Fruit fly (Drosophila melanogaster): ENCODE results near the gene CG31140.

Gene CG31140

dm6 chr3R:23939921-23940839, 22.8 kb upstream of the CG31140 start (continued):
- TF ChIP-seq Jarid2 (GFP tag; optimal IDR thresholded peaks at IDR 0.05) = peak; percentile 66
- TF ChIP-seq CG8765 (GFP tag; IDR thresholded peaks at IDR 0.05) = no peak
- TF ChIP-seq vvl (GFP tag; IDR thresholded peaks at IDR 0.05) = peak; percentile 72
- TF ChIP-seq Nf-YC (tag; optimal IDR thresholded peaks at IDR 0.05) = peak; percentile 40
- peak in 1 of 2 experiments; percentile 22 for TF ChIP-seq tll (GFP tag; optimal IDR thresholded peaks at IDR 0.05)
- peak; percentile 62 for TF ChIP-seq H2.0 (GFP tag; IDR thresholded peaks at IDR 0.05)
- TF ChIP-seq maf-S (GFP tag; optimal IDR thresholded peaks at IDR 0.05) = peak; percentile 40
- no peak for TF ChIP-seq sc (optimal IDR thresholded peaks at IDR 0.05)
- TF ChIP-seq sc (GFP tag; optimal IDR thresholded peaks at IDR 0.05) = peak; percentile 88
- peak; percentile 72 for TF ChIP-seq CG6683 (GFP tag; optimal IDR thresholded peaks at IDR 0.05)
- TF ChIP-seq CG6254 (GFP tag; optimal IDR thresholded peaks at IDR 0.05) = peak; percentile 82
- peak; percentile 93 for TF ChIP-seq CG17359 (tag; optimal IDR thresholded peaks at IDR 0.05)
- TF ChIP-seq da (GFP tag; optimal IDR thresholded peaks at IDR 0.05) = no peak
- peak; percentile 71 for TF ChIP-seq Ets65A (GFP tag)
- TF ChIP-seq CG4328 (GFP tag; optimal IDR thresholded peaks at IDR 0.05) = peak; percentile 82
- no peak for TF ChIP-seq jumu (GFP tag; optimal IDR thresholded peaks at IDR 0.05)
- no peak for TF ChIP-seq Bgb (GFP tag; IDR thresholded peaks at IDR 0.05; ENCODE audit: partially characterized antibody)
- TF ChIP-seq CG12299 (tag; optimal IDR thresholded peaks at IDR 0.05) = peak; percentile 89
- no peak for TF ChIP-seq Rx (GFP tag; IDR thresholded peaks at IDR 0.05)
- peak; percentile 85 for TF ChIP-seq ranshi (GFP tag; IDR thresholded peaks at IDR 0.05)
- TF ChIP-seq stwl (tag; optimal IDR thresholded peaks at IDR 0.05) = peak; percentile 13
- peak; percentile 57 for TF ChIP-seq CG14441 (GFP tag; IDR thresholded peaks at IDR 0.05)
- peak; percentile 4 for TF ChIP-seq fu2 (GFP tag; optimal IDR thresholded peaks at IDR 0.05)
- peak; percentile 87 for TF ChIP-seq Hey (tag; optimal IDR thresholded peaks at IDR 0.05)
- TF ChIP-seq Lpt (GFP tag; optimal IDR thresholded peaks at IDR 0.05) = no peak
- no peak; the same call in 2 of the 3 replicates for TF ChIP-seq CG6175 (GFP tag; IDR thresholded peaks at IDR 0.05)
- TF ChIP-seq Pdp1 (GFP tag; optimal IDR thresholded peaks at IDR 0.05) = peak; percentile 31 to 99
- peak; percentile 95 for TF ChIP-seq Vsx1 (GFP tag; optimal IDR thresholded peaks at IDR 0.05)
- TF ChIP-seq bowl (GFP tag; IDR thresholded peaks at IDR 0.05) = peak; percentile 70; the same call in 1 of the 2 replicates
- peak; percentile 78 for TF ChIP-seq Atf6 (GFP tag; IDR thresholded peaks at IDR 0.05)
- TF ChIP-seq ro (GFP tag; IDR thresholded peaks at IDR 0.05) = no peak
- peak; percentile 22 for TF ChIP-seq jing (GFP tag; optimal IDR thresholded peaks at IDR 0.05)
- no peak for TF ChIP-seq Sry-δ (GFP tag; optimal IDR thresholded peaks at IDR 0.05)
- TF ChIP-seq CoRest (tag; optimal IDR thresholded peaks at IDR 0.05) = peak; percentile 74
- TF ChIP-seq nau (GFP tag; optimal IDR thresholded peaks at IDR 0.05) = peak; percentile 90
- peak; percentile 63; the same call in 1 of the 2 replicates for TF ChIP-seq Nf-YA (GFP tag; IDR thresholded peaks at IDR 0.05)
- TF ChIP-seq CG12942 (GFP tag; optimal IDR thresholded peaks at IDR 0.05) = peak; percentile 77
- TF ChIP-seq CG17612 (GFP tag; IDR thresholded peaks at IDR 0.05) = no peak
- peak; percentile 15 for TF ChIP-seq dm (GFP tag; optimal IDR thresholded peaks at IDR 0.05)
- peak; percentile 52 for TF ChIP-seq CG17829 (tag; optimal IDR thresholded peaks at IDR 0.05)
- peak; percentile 88 for TF ChIP-seq caup (GFP tag; optimal IDR thresholded peaks at IDR 0.05; ENCODE audit: severe bottlenecking)
- TF ChIP-seq Scr (GFP tag; IDR thresholded peaks at IDR 0.05; ENCODE audit: partially characterized antibody) = no peak
- TF ChIP-seq oc (tag; optimal IDR thresholded peaks at IDR 0.05) = peak; percentile 93
- TF ChIP-seq Lim3 (GFP tag; IDR thresholded peaks at IDR 0.05) = no peak
- TF ChIP-seq CG1792 (GFP tag; optimal IDR thresholded peaks at IDR 0.05) = peak; percentile 62
- TF ChIP-seq gt (GFP tag; IDR thresholded peaks at IDR 0.05) = 0 out of 2 replicates have a peak, but pooled peaks have one; percentile 7
- peak; percentile 60 for TF ChIP-seq NC2α (GFP tag; optimal IDR thresholded peaks at IDR 0.05)
- no peak for TF ChIP-seq D (optimal IDR thresholded peaks at IDR 0.05)
- TF ChIP-seq D (GFP tag; optimal IDR thresholded peaks at IDR 0.05) = peak; percentile 87

All from whole organism, embryonic.